Worm (Caenorhabditis elegans): ENCODE data around the gene srh-129.
A peak's percentile ranks its signal among the peaks of the same experiment; 100 is the strongest.

Gene srh-129

DNA sequence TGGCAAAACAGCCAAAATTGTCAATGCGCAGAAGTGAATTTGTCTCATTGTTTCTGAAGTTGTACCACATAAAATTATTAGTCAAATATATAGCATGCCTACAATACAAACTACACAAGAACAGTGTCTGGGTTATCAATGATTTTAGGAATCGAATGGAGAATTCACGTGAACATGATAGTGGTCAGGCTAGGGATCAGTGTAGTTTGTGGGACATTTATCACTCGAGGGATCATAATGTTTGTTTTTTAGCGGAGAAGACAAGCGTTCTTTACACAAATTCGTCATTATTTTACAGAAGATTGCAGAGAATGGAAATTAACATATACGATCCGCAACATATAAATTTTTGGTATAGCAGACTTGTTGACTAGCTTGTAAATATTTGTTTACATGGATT lies 33.5 kb upstream of the srh-129 start, which contains the start of gene ugt-51 (continued):
- TF ChIP-seq ztf-7 (tag; optimal IDR thresholded peaks at IDR 0.05) (no peak), ceh-44 (GFP tag; IDR thresholded peaks at IDR 0.05) (no peak)

- TF ChIP-seq hmg-1.1 (GFP tag; IDR thresholded peaks at IDR 0.05) (no peak), hlh-11 (tag; optimal IDR thresholded peaks at IDR 0.05) (no peak), saeg-2 (GFP tag; IDR thresholded peaks at IDR 0.05) (no peak), zfp-2 (tag; optimal IDR thresholded peaks at IDR 0.05) (no peak), nhr-10 (tag; optimal IDR thresholded peaks at IDR 0.05) (no peak), nhr-41 (GFP tag; IDR thresholded peaks at IDR 0.05) (no peak), nhr-102 (tag; optimal IDR thresholded peaks at IDR 0.05) (no peak), zip-2 (tag; optimal IDR thresholded peaks at IDR 0.05) (no peak), nhr-111 (GFP tag; optimal IDR thresholded peaks at IDR 0.05) (no peak), mxl-2 (GFP tag; conservative IDR thresholded peaks at IDR 0.05) (no peak), gei-8 (GFP tag; optimal IDR thresholded peaks at IDR 0.05) (no peak), dmd-8 (GFP tag; IDR thresholded peaks at IDR 0.05) (no peak)
These were observed 29.1 kb upstream of the srh-129 start, which contains the start of gene srt-65 for ce11 chrV:5172833-5173232. TSS of gene srt-65 (minus strand) at chrV:5172933.

DNA sequence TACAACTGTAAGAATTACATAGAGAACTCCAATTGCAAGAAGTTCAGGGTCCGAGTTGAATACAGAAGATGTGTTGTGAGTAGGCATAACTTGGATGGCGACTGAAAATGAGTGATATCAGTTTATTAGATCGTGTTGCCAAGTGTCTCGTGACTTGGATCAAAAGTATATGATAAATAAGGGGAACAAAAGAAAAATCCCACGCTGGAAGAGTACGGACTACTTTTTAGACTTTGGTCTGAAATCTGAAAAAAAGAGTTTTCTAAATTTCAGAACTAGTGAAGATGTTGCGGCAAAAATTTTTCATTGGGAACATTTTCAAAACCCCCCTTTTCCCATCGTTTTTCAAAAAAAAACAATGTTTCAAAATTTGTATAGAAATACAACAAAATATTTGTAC lies 25.9 kb upstream of the srh-129 start, which contains the start of gene srt-64:
Gene srt-64 (minus strand): TSS at position 101 of the 400 bp plus-strand sequence.
- TF ChIP-seq tag-97 (GFP tag; IDR thresholded peaks at IDR 0.05) = no peak
- TF ChIP-seq Y105C5A.15 (GFP tag; IDR thresholded peaks at IDR 0.05) = no peak
- TF ChIP-seq unc-62 (GFP tag; optimal IDR thresholded peaks at IDR 0.05 in 1 of 2) = peak in 1 of 2 experiments; percentile 25
- TF ChIP-seq unc-62 (tag; optimal IDR thresholded peaks at IDR 0.05) = no peak
- TF ChIP-seq ceh-20 (GFP tag; IDR thresholded peaks at IDR 0.05) = no peak
- no peak for TF ChIP-seq rbr-2 (tag; optimal IDR thresholded peaks at IDR 0.05)

- TF ChIP-seq nhr-25 (tag; optimal IDR thresholded peaks at IDR 0.05; ENCODE audit: borderline replicate concordance, insufficient read depth) (no peak), duxl-1 (tag; optimal IDR thresholded peaks at IDR 0.05; ENCODE audit: poor library complexity) (no peak), unc-62 (GFP tag; optimal IDR thresholded peaks at IDR 0.05 in 1 of 2) (peak in 1 of 2 experiments; percentile 35), unc-62 (tag; optimal IDR thresholded peaks at IDR 0.05) (no peak), aha-1 (tag) (peak; percentile 40), nhr-111 (GFP tag; optimal IDR thresholded peaks at IDR 0.05) (no peak)
These were observed 21.7 kb upstream of the srh-129 start, which contains the start of gene srw-140 for ce11 chrV:5165426-5165825. TSS of gene srw-140 (plus strand) at chrV:5165726.

- no peak for TF ChIP-seq hmg-1.1 (GFP tag; IDR thresholded peaks at IDR 0.05)
- no peak for TF ChIP-seq Y48G9A.11 (GFP tag; IDR thresholded peaks at IDR 0.05)
- TF ChIP-seq daf-8 (GFP tag; IDR thresholded peaks at IDR 0.05) = no peak
- no peak for TF ChIP-seq dmd-9 (GFP tag; IDR thresholded peaks at IDR 0.05)
- TF ChIP-seq nhr-102 (tag; optimal IDR thresholded peaks at IDR 0.05) = no peak
- TF ChIP-seq zip-11 (GFP tag; IDR thresholded peaks at IDR 0.05) = no peak
- TF ChIP-seq unc-39 (tag; optimal IDR thresholded peaks at IDR 0.05) = no peak
- TF ChIP-seq pqm-1 (tag; optimal IDR thresholded peaks at IDR 0.05) = no peak
- no peak for TF ChIP-seq ces-1 (GFP tag; optimal IDR thresholded peaks at IDR 0.05)
- TF ChIP-seq egl-27 (tag; optimal IDR thresholded peaks at IDR 0.05) = no peak
These were observed 21.0 kb upstream of the srh-129 start, which contains the start of gene abu-7 for ce11 chrV:5164682-5165081. TSS of gene abu-7 (minus strand) at chrV:5164782.

- TF ChIP-seq spr-1 (tag; optimal IDR thresholded peaks at IDR 0.05) (no peak), skn-1 (tag; optimal IDR thresholded peaks at IDR 0.05) (no peak), Y105C5A.15 (GFP tag; IDR thresholded peaks at IDR 0.05) (no peak), ztf-11 (tag; optimal IDR thresholded peaks at IDR 0.05) (no peak), Y75B8A.6 (GFP tag; IDR thresholded peaks at IDR 0.05) (no peak), saeg-2 (GFP tag; IDR thresholded peaks at IDR 0.05) (no peak), mxl-2 (GFP tag; conservative IDR thresholded peaks at IDR 0.05) (no peak), daf-19 (GFP tag; conservative IDR thresholded peaks at IDR 0.05) (no peak), pqm-1 (tag; optimal IDR thresholded peaks at IDR 0.05) (no peak), dmd-9 (GFP tag; IDR thresholded peaks at IDR 0.05) (no peak), unc-62 (GFP tag; optimal IDR thresholded peaks at IDR 0.05 in 1 of 2) (no peak), unc-62 (tag; optimal IDR thresholded peaks at IDR 0.05) (no peak), unc-130 (GFP tag; optimal IDR thresholded peaks at IDR 0.05) (no peak), nhr-10 (tag; optimal IDR thresholded peaks at IDR 0.05) (no peak)
These were observed 18.1 kb upstream of the srh-129 start, which contains the start of gene abu-6 for ce11 chrV:5161792-5162191. TSS of gene abu-6 (minus strand) at chrV:5161892.
